Worm (Caenorhabditis elegans) whole organism, young adult: Measurements from ENCODE around the gene F18F11.4.

Experiments used
- B0261.1 ChIP-seq: sonication (generic microtip); optimal IDR thresholded peaks from 2 replicates; lab custom pipeline; 2016; ENCODE audit warnings: mild to moderate bottlenecking, missing genetic modification characterization, moderate library complexity, missing compliant biosample characterization
- C17E4.6 ChIP-seq: fragments of 200-800 bp; sonication (Bioruptor generic); IDR thresholded peaks from 2 replicates; pipeline ENCODE4 v1.3.6; 2022; ENCODE audit warnings: missing genetic modification reagents, missing genetic modification characterization, missing compliant biosample characterization
- D2030.7 ChIP-seq: fragments of 200-800 bp; sonication (Bioruptor generic); IDR thresholded peaks from 2 replicates; pipeline ENCODE4 v1.3.6; 2022; ENCODE audit warnings: missing genetic modification reagents, missing genetic modification characterization, missing compliant biosample characterization
- F22D6.2 ChIP-seq: sonication (generic microtip); optimal IDR thresholded peaks from 2 replicates; lab custom pipeline; 2016; ENCODE audit warnings: mild to moderate bottlenecking, missing genetic modification characterization, missing compliant biosample characterization
- F49E8.2 ChIP-seq: sonication (generic microtip); optimal IDR thresholded peaks from 3 replicates; lab custom pipeline; 2017; ENCODE audit warnings: missing genetic modification characterization, mild to moderate bottlenecking, missing compliant biosample characterization, antibody characterized with exemption, moderate library complexity; ENCODE audit not compliant: insufficient read depth
- F52B5.7 ChIP-seq: sonication (generic microtip); optimal IDR thresholded peaks from 2 replicates; lab custom pipeline; 2016; ENCODE audit warnings: mild to moderate bottlenecking, missing genetic modification characterization, missing compliant biosample characterization
- K11D2.4 ChIP-seq: fragments of 200-800 bp; sonication (Bioruptor generic); IDR thresholded peaks from 2 replicates; pipeline ENCODE4 v1.3.6; 2022; ENCODE audit warnings: missing genetic modification reagents, missing genetic modification characterization, missing compliant biosample characterization
- K12H6.12 ChIP-seq: fragments of 200-800 bp; sonication (Bioruptor generic); optimal IDR thresholded peaks from 2 replicates; lab custom pipeline; 2018; ENCODE audit warnings: mild to moderate bottlenecking, missing genetic modification characterization, missing compliant biosample characterization
- T07F8.4 ChIP-seq: sonication (generic microtip); optimal IDR thresholded peaks from 2 replicates; lab custom pipeline; 2016; ENCODE audit warnings: mild to moderate bottlenecking, missing genetic modification characterization, moderate library complexity, missing compliant biosample characterization
- Y53G8AR.9 ChIP-seq: fragments of 200-800 bp; sonication (Bioruptor generic); conservative IDR thresholded peaks from 2 replicates; pipeline ENCODE4 v1.3.6; 2022; ENCODE audit warnings: missing genetic modification reagents, missing genetic modification characterization, missing compliant biosample characterization
- Y56A3A.18 ChIP-seq: fragments of 200-800 bp; sonication (Bioruptor generic); IDR thresholded peaks from 2 replicates; pipeline ENCODE4 v1.3.6; 2022; ENCODE audit warnings: missing genetic modification reagents, missing genetic modification characterization, missing compliant biosample characterization
- Y67H2A.10 ChIP-seq: fragments of 200-800 bp; sonication (Bioruptor generic); conservative IDR thresholded peaks from 2 replicates; pipeline ENCODE4 v1.3.6; 2022; ENCODE audit warnings: missing genetic modification reagents, missing genetic modification characterization, missing compliant biosample characterization
- Y95B8A.8 ChIP-seq: fragments of 200-800 bp; sonication (Bioruptor generic); IDR thresholded peaks from 2 replicates; pipeline ENCODE4 v1.3.6; 2022; ENCODE audit warnings: missing genetic modification reagents, missing genetic modification characterization, missing compliant biosample characterization
- ZK185.1 ChIP-seq: sonication (generic microtip); optimal IDR thresholded peaks from 2 replicates; lab custom pipeline; 2016; ENCODE audit warnings: mild to moderate bottlenecking, missing genetic modification characterization, missing compliant biosample characterization; ENCODE audit not compliant: poor library complexity, severe bottlenecking
- akir-1 ChIP-seq: fragments of 200-800 bp; sonication (Bioruptor generic); optimal IDR thresholded peaks from 2 replicates; lab custom pipeline; 2018; ENCODE audit warnings: mild to moderate bottlenecking, missing genetic modification characterization, moderate library complexity, missing compliant biosample characterization
- ama-1 ChIP-seq, 3 experiments: fragments of 150-350 bp in 1 of 3; sonication (generic microtip) in 2 of 3; optimal IDR thresholded peaks; 2 replicates each; lab custom pipeline; 2014 to 2018; ENCODE audit warnings: missing biosample characterization in 2 of 3, missing genetic modification characterization in 2 of 3, missing genetic modification reagents in 2 of 3
- bed-2 ChIP-seq: fragments of 200-800 bp; sonication (Bioruptor generic); IDR thresholded peaks from 2 replicates; pipeline ENCODE4 v1.3.6; 2022; ENCODE audit warnings: missing genetic modification reagents, missing genetic modification characterization, missing compliant biosample characterization
- ceh-40 ChIP-seq: fragments of 200-800 bp; sonication (Bioruptor generic); IDR thresholded peaks from 2 replicates; pipeline ENCODE4 v1.3.6; 2022; ENCODE audit warnings: missing genetic modification characterization, missing compliant biosample characterization
- ceh-91 ChIP-seq: fragments of 200-800 bp; sonication (Bioruptor generic); IDR thresholded peaks from 2 replicates; pipeline ENCODE4 v1.3.6; 2022; ENCODE audit warnings: missing genetic modification reagents, missing genetic modification characterization, missing compliant biosample characterization
- dox-1 ChIP-seq: fragments of 200-800 bp; sonication (Bioruptor generic); IDR thresholded peaks from 2 replicates; pipeline ENCODE4 v1.3.6; 2022; ENCODE audit warnings: missing genetic modification reagents, missing genetic modification characterization, missing compliant biosample characterization
- dpff-1 ChIP-seq: sonication (generic microtip); optimal IDR thresholded peaks from 2 replicates; lab custom pipeline; 2017; ENCODE audit warnings: mild to moderate bottlenecking, missing genetic modification characterization, missing compliant biosample characterization
- efl-1 ChIP-seq: fragments of 150-350 bp; optimal IDR thresholded peaks from 2 replicates; lab custom pipeline; 2014; ENCODE audit warnings: missing biosample characterization, missing genetic modification reagents, missing genetic modification characterization
- ekl-4 ChIP-seq: fragments of 200-800 bp; sonication (Bioruptor generic); IDR thresholded peaks from 2 replicates; pipeline ENCODE4 v1.3.6; 2022; ENCODE audit warnings: missing genetic modification reagents, missing genetic modification characterization, missing compliant biosample characterization
- fkh-3 ChIP-seq: sonication (generic microtip); optimal IDR thresholded peaks from 2 replicates; lab custom pipeline; 2016; ENCODE audit warnings: mild to moderate bottlenecking, missing genetic modification characterization, missing compliant biosample characterization
- hmg-1.2 ChIP-seq: fragments of 200-800 bp; sonication (Bioruptor generic); IDR thresholded peaks from 2 replicates; pipeline ENCODE4 v1.3.6; 2022; ENCODE audit warnings: missing genetic modification reagents, missing genetic modification characterization, missing compliant biosample characterization
- hsf-1 ChIP-seq: fragments of 200-800 bp; sonication (Bioruptor generic); IDR thresholded peaks from 2 replicates; pipeline ENCODE4 v1.3.6; 2022; ENCODE audit warnings: missing genetic modification reagents, missing genetic modification characterization, missing compliant biosample characterization
- let-526 ChIP-seq: fragments of 200-800 bp; sonication (Bioruptor generic); IDR thresholded peaks from 2 replicates; pipeline ENCODE4 v1.3.6; 2022; ENCODE audit warnings: missing genetic modification reagents, missing genetic modification characterization, missing compliant biosample characterization
- lin-26 ChIP-seq: fragments of 200-800 bp; sonication (Bioruptor generic); IDR thresholded peaks from 2 replicates; pipeline ENCODE4 v1.3.6; 2022; ENCODE audit warnings: missing genetic modification reagents, missing genetic modification characterization, missing compliant biosample characterization
- lin-40 ChIP-seq: sonication (generic microtip); optimal IDR thresholded peaks from 2 replicates; lab custom pipeline; 2016; ENCODE audit warnings: missing genetic modification characterization, mild to moderate bottlenecking, missing compliant biosample characterization, missing genotype, missing genetic modification reagents
- lsl-1 ChIP-seq: fragments of 200-800 bp; sonication (Bioruptor generic); optimal IDR thresholded peaks from 2 replicates; lab custom pipeline; 2018; ENCODE audit warnings: mild to moderate bottlenecking, missing genetic modification characterization, moderate library complexity, missing compliant biosample characterization
- lsy-27 ChIP-seq: sonication (generic microtip); optimal IDR thresholded peaks from 2 replicates; lab custom pipeline; 2017; ENCODE audit warnings: missing genetic modification characterization, mild to moderate bottlenecking, missing compliant biosample characterization, antibody characterized with exemption, missing genotype, borderline replicate concordance; ENCODE audit not compliant: insufficient read depth
- madf-10 ChIP-seq: sonication (generic microtip); optimal IDR thresholded peaks from 2 replicates; lab custom pipeline; 2016; ENCODE audit warnings: mild to moderate bottlenecking, missing genetic modification characterization, missing compliant biosample characterization
- madf-3 ChIP-seq: fragments of 200-800 bp; sonication (Bioruptor generic); IDR thresholded peaks from 2 replicates; pipeline ENCODE4 v1.3.6; 2022; ENCODE audit warnings: missing genetic modification reagents, missing genetic modification characterization, missing compliant biosample characterization
- mcd-1 ChIP-seq: fragments of 200-800 bp; sonication (Bioruptor generic); IDR thresholded peaks from 2 replicates; pipeline ENCODE4 v1.3.6; 2022; ENCODE audit warnings: missing genetic modification reagents, missing genetic modification characterization, missing compliant biosample characterization
- mel-28 ChIP-seq: sonication (generic microtip); optimal IDR thresholded peaks from 2 replicates; lab custom pipeline; 2016; ENCODE audit warnings: borderline replicate concordance, mild to moderate bottlenecking, missing genetic modification characterization, missing compliant biosample characterization
- mxl-1 ChIP-seq: sonication (generic microtip); optimal IDR thresholded peaks from 2 replicates; lab custom pipeline; 2016; ENCODE audit warnings: missing genetic modification characterization, missing compliant biosample characterization
- nhr-179 ChIP-seq: sonication (generic microtip); optimal IDR thresholded peaks from 2 replicates; lab custom pipeline; 2016; ENCODE audit warnings: mild to moderate bottlenecking, missing genetic modification characterization, missing compliant biosample characterization
- nhr-27 ChIP-seq: fragments of 200-800 bp; sonication (Bioruptor generic); optimal IDR thresholded peaks from 2 replicates; lab custom pipeline; 2018; ENCODE audit warnings: mild to moderate bottlenecking, missing genetic modification characterization, moderate library complexity, missing compliant biosample characterization
- pbrm-1 ChIP-seq: fragments of 200-800 bp; sonication (Bioruptor generic); IDR thresholded peaks from 2 replicates; pipeline ENCODE4 v1.3.6; 2022; ENCODE audit warnings: missing genetic modification reagents, missing genetic modification characterization, missing compliant biosample characterization
- rpc-1 ChIP-seq, 2 experiments: fragments of 150-350 bp in 1 of 2; sonication (generic microtip) in 1 of 2; optimal IDR thresholded peaks; 2 replicates each; lab custom pipeline; 2014 to 2018; ENCODE audit warnings: missing biosample characterization in 1 of 2, missing genetic modification characterization in 1 of 2, missing genetic modification reagents in 1 of 2, missing genotype in 1 of 2
- somi-1 ChIP-seq: fragments of 200-800 bp; sonication (Bioruptor generic); optimal IDR thresholded peaks from 2 replicates; lab custom pipeline; 2018; ENCODE audit warnings: mild to moderate bottlenecking, missing genetic modification characterization, missing compliant biosample characterization
- sptf-2 ChIP-seq: fragments of 200-800 bp; sonication (Bioruptor generic); optimal IDR thresholded peaks from 2 replicates; lab custom pipeline; 2018; ENCODE audit warnings: mild to moderate bottlenecking, missing genetic modification characterization, missing compliant biosample characterization
- tbp1 ChIP-seq: fragments of 200-800 bp; sonication (Bioruptor generic); optimal IDR thresholded peaks from 2 replicates; lab custom pipeline; 2018; ENCODE audit warnings: mild to moderate bottlenecking, missing genetic modification characterization, missing compliant biosample characterization
- tbx-9 ChIP-seq: sonication (generic microtip); optimal IDR thresholded peaks from 2 replicates; lab custom pipeline; 2016; ENCODE audit warnings: borderline replicate concordance, missing genetic modification characterization, inconsistent platforms, missing compliant biosample characterization
- unc-62 ChIP-seq: fragments of 150-350 bp; optimal IDR thresholded peaks from 2 replicates; lab custom pipeline; 2014; ENCODE audit warnings: missing biosample characterization, missing genetic modification reagents, missing genetic modification characterization
- ztf-18 ChIP-seq: sonication (generic microtip); optimal IDR thresholded peaks from 2 replicates; lab custom pipeline; 2016; ENCODE audit warnings: missing genotype, mild to moderate bottlenecking, missing genetic modification characterization, missing compliant biosample characterization
- ztf-26 ChIP-seq: sonication (generic microtip); optimal IDR thresholded peaks from 2 replicates; lab custom pipeline; 2017; ENCODE audit warnings: missing genetic modification characterization, missing compliant biosample characterization
- ztf-6 ChIP-seq: fragments of 200-800 bp; sonication (Bioruptor generic); IDR thresholded peaks from 2 replicates; pipeline ENCODE4 v1.3.6; 2022; ENCODE audit warnings: missing genetic modification reagents, missing genetic modification characterization, missing compliant biosample characterization

F18F11.4 gene

ce11 chrIV:291851-292367 lies 38.7 kb upstream of the F18F11.4 start (continued):
- TF ChIP-seq K12H6.12, result no peak
- no peak for TF ChIP-seq ceh-40 (GFP tag; lab: Robert Waterston, UW)
- TF ChIP-seq fkh-3 (tag; lab: Kevin White, UChicago), result no peak
- no peak for TF ChIP-seq mxl-1 (tag; lab: Kevin White, UChicago)
- TF ChIP-seq Y67H2A.10, result no peak
- no peak for TF ChIP-seq lin-26 (GFP tag; lab: Robert Waterston, UW)
- TF ChIP-seq T07F8.4 (tag; lab: Kevin White, UChicago), result no peak
- TF ChIP-seq ceh-91 (GFP tag; lab: Robert Waterston, UW), result no peak
- TF ChIP-seq efl-1, result no peak
- no peak for TF ChIP-seq ztf-26 (tag; lab: Kevin White, UChicago)
- no peak for TF ChIP-seq C17E4.6 (GFP tag; lab: Robert Waterston, UW)
- no peak for TF ChIP-seq rpc-1 (optimal IDR thresholded peaks at IDR 0.05; lab: Kevin White, UChicago)
- no peak for TF ChIP-seq rpc-1 (tag; optimal IDR thresholded peaks at IDR 0.05; lab: Kevin White, UChicago)
- TF ChIP-seq madf-10 (tag; lab: Kevin White, UChicago), result peak; percentile 45
- TF ChIP-seq dpff-1 (tag; lab: Kevin White, UChicago), result no peak
- no peak for TF ChIP-seq madf-3 (GFP tag; lab: Robert Waterston, UW)
- no peak for TF ChIP-seq lsy-27 (tag; lab: Kevin White, UChicago)
- TF ChIP-seq akir-1 (GFP tag; lab: Kevin White, UChicago), result no peak
- TF ChIP-seq bed-2 (GFP tag; lab: Robert Waterston, UW), result no peak
- TF ChIP-seq let-526 (GFP tag; lab: Robert Waterston, UW), result no peak
- peak; percentile 53; the same call in 1 of the 2 replicates for TF ChIP-seq pbrm-1
- no peak for TF ChIP-seq ama-1 (optimal IDR thresholded peaks at IDR 0.05; lab: Kevin White, UChicago)
- TF ChIP-seq ama-1 (GFP tag; optimal IDR thresholded peaks at IDR 0.05; lab: Kevin White, UChicago), result no peak
- peak; percentile 60; the same call in 1 of the 2 replicates for TF ChIP-seq Y53G8AR.9
- TF ChIP-seq F22D6.2 (tag; lab: Kevin White, UChicago), result no peak
- TF ChIP-seq F52B5.7, result no peak
- TF ChIP-seq ekl-4, result 0 out of 2 replicates have a peak, but pooled peaks have one; percentile 16
- no peak for TF ChIP-seq dox-1
- TF ChIP-seq D2030.7 (GFP tag; lab: Robert Waterston, UW), result no peak
- TF ChIP-seq hmg-1.2 (GFP tag; lab: Robert Waterston, UW), result 0 out of 2 replicates have a peak, but pooled peaks have one; percentile 16
- TF ChIP-seq tbx-9, result no peak
- TF ChIP-seq lsl-1, result no peak
- TF ChIP-seq hsf-1 (GFP tag; lab: Robert Waterston, UW), result no peak
- TF ChIP-seq somi-1 (GFP tag; lab: Kevin White, UChicago), result no peak
- peak; percentile 45 for TF ChIP-seq lin-40 (tag; lab: Kevin White, UChicago)
- no peak for TF ChIP-seq ztf-6 (GFP tag; lab: Robert Waterston, UW)
- no peak; the same call in 1 of the 2 replicates for TF ChIP-seq Y56A3A.18 (GFP tag; lab: Robert Waterston, UW)
- TF ChIP-seq F49E8.2, result no peak
- TF ChIP-seq ztf-18 (tag; lab: Kevin White, UChicago), result no peak
- no peak for TF ChIP-seq K11D2.4 (GFP tag; lab: Robert Waterston, UW)
- peak; percentile 34 for TF ChIP-seq tbp1 (GFP tag; lab: Kevin White, UChicago)
- peak; percentile 20 for TF ChIP-seq unc-62 (GFP tag; lab: Kevin White, UChicago)
- no peak for TF ChIP-seq B0261.1 (tag; lab: Kevin White, UChicago)
- no peak for TF ChIP-seq nhr-27
- TF ChIP-seq ZK185.1 (tag; lab: Kevin White, UChicago), result peak; percentile 19
- no peak for TF ChIP-seq mel-28
- no peak for TF ChIP-seq Y95B8A.8 (GFP tag; lab: Robert Waterston, UW)
- peak; percentile 4; the same call in 1 of the 2 replicates for TF ChIP-seq mcd-1 (GFP tag; lab: Robert Waterston, UW)
- TF ChIP-seq sptf-2, result no peak
- TF ChIP-seq nhr-179 (tag; lab: Kevin White, UChicago), result no peak
